Fruit fly (Drosophila melanogaster): ENCODE results near the gene CG15728.

The CG15728 gene

dm6 chrX:12580040-12580497 is 44.0 kb upstream of the CG15728 start:
- TF ChIP-seq CG9705 (GFP tag; optimal IDR thresholded peaks at IDR 0.05), result no peak
- TF ChIP-seq Rel (GFP tag; optimal IDR thresholded peaks at IDR 0.05), result no peak
- TF ChIP-seq Rel (tag; optimal IDR thresholded peaks at IDR 0.05), result peak; percentile 78
- TF ChIP-seq psq (GFP tag; optimal IDR thresholded peaks at IDR 0.05), result peak; percentile 94
- peak; percentile 64 for TF ChIP-seq jim (GFP tag; optimal IDR thresholded peaks at IDR 0.05)
- peak; percentile 54 for TF ChIP-seq N (GFP tag; optimal IDR thresholded peaks at IDR 0.05)
- peak; percentile 66 for TF ChIP-seq Dif (GFP tag; optimal IDR thresholded peaks at IDR 0.05; ENCODE audit: partially characterized antibody)
- no peak for TF ChIP-seq Abd-B (GFP tag; optimal IDR thresholded peaks at IDR 0.05)
- TF ChIP-seq Mio (GFP tag; optimal IDR thresholded peaks at IDR 0.05), result no peak

dm6 chrX:12580498-12581304 is 43.4 kb upstream of the CG15728 start:
- TF ChIP-seq sage (GFP tag; optimal IDR thresholded peaks at IDR 0.05) (no peak), HLH106 (tag; optimal IDR thresholded peaks at IDR 0.05) (no peak), br (GFP tag; optimal IDR thresholded peaks at IDR 0.05) (no peak), ey (GFP tag; optimal IDR thresholded peaks at IDR 0.05) (no peak), foxo (GFP tag; optimal IDR thresholded peaks at IDR 0.05) (peak in 1 of 2 experiments; percentile 14), CG9705 (GFP tag; optimal IDR thresholded peaks at IDR 0.05) (no peak), sv (GFP tag; optimal IDR thresholded peaks at IDR 0.05) (no peak), pan (optimal IDR thresholded peaks at IDR 0.05) (no peak), dsf (GFP tag; optimal IDR thresholded peaks at IDR 0.05; ENCODE audit: borderline replicate concordance) (no peak), tai (GFP tag; optimal IDR thresholded peaks at IDR 0.05) (no peak), Vsx2 (GFP tag; optimal IDR thresholded peaks at IDR 0.05; ENCODE audit: partially characterized antibody) (no peak), woc (GFP tag; optimal IDR thresholded peaks at IDR 0.05) (no peak), Mio (GFP tag; optimal IDR thresholded peaks at IDR 0.05) (no peak), jim (GFP tag; optimal IDR thresholded peaks at IDR 0.05) (no peak), h (GFP tag; optimal IDR thresholded peaks at IDR 0.05) (peak; percentile 12), rgr (GFP tag; optimal IDR thresholded peaks at IDR 0.05) (peak; percentile 8), fru (GFP tag; optimal IDR thresholded peaks at IDR 0.05) (peak; percentile 16), Myc (optimal IDR thresholded peaks at IDR 0.05) (no peak), lola (GFP tag; optimal IDR thresholded peaks at IDR 0.05) (no peak), dl (GFP tag; optimal IDR thresholded peaks at IDR 0.05; ENCODE audit: insufficient read depth in 1 of 2, partially characterized antibody in 2 of 2) (no peak), Hnf4 (GFP tag; optimal IDR thresholded peaks at IDR 0.05) (no peak), usp (GFP tag; optimal IDR thresholded peaks at IDR 0.05) (no peak)

dm6 chrX:12581305-12581676 is 42.8 kb upstream of the CG15728 start:
- no peak for TF ChIP-seq CrebA (GFP tag; optimal IDR thresholded peaks at IDR 0.05; ENCODE audit: borderline replicate concordance)

- TF ChIP-seq Dfd (GFP tag; optimal IDR thresholded peaks at IDR 0.05), result peak; percentile 60
- no peak for TF ChIP-seq Jra (GFP tag; optimal IDR thresholded peaks at IDR 0.05)
These were observed 42.2 kb upstream of the CG15728 start for dm6 chrX:12581894-12582293.

- no peak for TF ChIP-seq h (GFP tag; optimal IDR thresholded peaks at IDR 0.05)
- no peak for TF ChIP-seq Dif (GFP tag; optimal IDR thresholded peaks at IDR 0.05; ENCODE audit: partially characterized antibody)
- TF ChIP-seq Vsx2 (GFP tag; optimal IDR thresholded peaks at IDR 0.05; ENCODE audit: partially characterized antibody), result no peak
- no peak for TF ChIP-seq fru (GFP tag; optimal IDR thresholded peaks at IDR 0.05)
- TF ChIP-seq tai (GFP tag; optimal IDR thresholded peaks at IDR 0.05), result no peak
- TF ChIP-seq CG9705 (GFP tag; optimal IDR thresholded peaks at IDR 0.05), result no peak
- TF ChIP-seq HLH106 (tag; optimal IDR thresholded peaks at IDR 0.05), result no peak
- no peak for TF ChIP-seq usp (GFP tag; optimal IDR thresholded peaks at IDR 0.05)
- TF ChIP-seq CG32264 (GFP tag; optimal IDR thresholded peaks at IDR 0.05), result no peak
- no peak for TF ChIP-seq sage (GFP tag; optimal IDR thresholded peaks at IDR 0.05)
- no peak for TF ChIP-seq dl (GFP tag; optimal IDR thresholded peaks at IDR 0.05; ENCODE audit: insufficient read depth in 1 of 2, partially characterized antibody in 2 of 2)
- TF ChIP-seq Jra (GFP tag; optimal IDR thresholded peaks at IDR 0.05), result no peak
- TF ChIP-seq psq (GFP tag; optimal IDR thresholded peaks at IDR 0.05), result no peak
- no peak for TF ChIP-seq dsf (GFP tag; optimal IDR thresholded peaks at IDR 0.05; ENCODE audit: borderline replicate concordance)
These were observed 41.5 kb upstream of the CG15728 start for dm6 chrX:12582661-12582983.
